Worm (Caenorhabditis elegans): ENCODE measurements around the gene zhp-4.
A peak's percentile ranks its signal among the peaks of the same experiment; 100 is the strongest.

zhp-4 gene

DNA sequence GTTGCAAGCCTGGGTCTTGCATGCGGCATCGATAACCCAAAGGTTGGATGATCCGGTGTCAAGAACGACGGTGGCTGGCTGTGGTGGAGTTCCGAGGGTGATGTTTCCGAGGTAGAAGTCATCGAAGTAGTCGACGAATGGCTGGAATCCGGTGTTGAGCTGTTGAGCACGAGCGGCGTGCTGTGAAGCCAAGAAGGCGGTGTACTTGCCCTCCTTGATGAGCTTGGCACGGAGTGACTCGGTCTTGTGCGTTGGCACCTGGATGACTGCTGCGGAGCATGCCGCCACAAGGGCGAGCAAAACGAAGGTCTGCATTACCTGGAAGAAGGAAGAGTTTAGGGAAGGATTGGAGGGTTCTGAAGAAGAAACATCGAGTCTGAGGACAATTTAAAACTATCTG lies 51.1 kb downstream of the zhp-4 start, which contains the start of gene asp-1 (continued):
- no peak for TF ChIP-seq F23B12.7 (tag; optimal IDR thresholded peaks at IDR 0.05; ENCODE audit: insufficient read depth)
- TF ChIP-seq somi-1 (GFP tag; optimal IDR thresholded peaks at IDR 0.05) = no peak
- no peak for TF ChIP-seq rcor-1 (GFP tag; IDR thresholded peaks at IDR 0.05)
- TF ChIP-seq B0035.1 (tag; optimal IDR thresholded peaks at IDR 0.05) = no peak
- no peak for TF ChIP-seq F57C9.4 (tag; optimal IDR thresholded peaks at IDR 0.05)
- no peak for TF ChIP-seq him-1 (tag; optimal IDR thresholded peaks at IDR 0.05)
- TF ChIP-seq attf-3 (GFP tag; conservative IDR thresholded peaks at IDR 0.05) = no peak
- no peak for TF ChIP-seq egl-18 (GFP tag; IDR thresholded peaks at IDR 0.05)
- TF ChIP-seq unc-62 (GFP tag; optimal IDR thresholded peaks at IDR 0.05) = no peak
- peak; percentile 35; the same call in 1 of the 2 replicates for TF ChIP-seq Y53G8AR.9 (GFP tag; conservative IDR thresholded peaks at IDR 0.05)
- TF ChIP-seq F57A8.1 (GFP tag; optimal IDR thresholded peaks at IDR 0.05) = no peak
- peak; percentile 52; the same call in 1 of the 2 replicates for TF ChIP-seq Y95B8A.8 (GFP tag; IDR thresholded peaks at IDR 0.05)
- 0 out of 2 replicates have a peak, but pooled peaks have one; percentile 8 for TF ChIP-seq cebp-2 (GFP tag; IDR thresholded peaks at IDR 0.05)
- peak in 1 of 2 experiments; percentile 32 for TF ChIP-seq let-607 (tag; optimal IDR thresholded peaks at IDR 0.05)
- TF ChIP-seq lir-1 (GFP tag; conservative IDR thresholded peaks at IDR 0.05) = no peak
- no peak for TF ChIP-seq lin-40 (tag; optimal IDR thresholded peaks at IDR 0.05)
- TF ChIP-seq nhr-90 (tag; optimal IDR thresholded peaks at IDR 0.05) = peak; percentile 24
- no peak for TF ChIP-seq ztf-18 (tag; optimal IDR thresholded peaks at IDR 0.05)
- TF ChIP-seq F55B11.4 (tag; optimal IDR thresholded peaks at IDR 0.05; ENCODE audit: borderline replicate concordance, insufficient read depth) = no peak
- TF ChIP-seq cebp-1 (GFP tag; IDR thresholded peaks at IDR 0.05) = no peak
- peak; percentile 30 for TF ChIP-seq cebp-1 (tag; optimal IDR thresholded peaks at IDR 0.05)
- no peak for TF ChIP-seq Y53F4B.3 (GFP tag; IDR thresholded peaks at IDR 0.05)
- TF ChIP-seq ceh-40 (GFP tag; IDR thresholded peaks at IDR 0.05) = no peak
- TF ChIP-seq xnd-1 (tag; optimal IDR thresholded peaks at IDR 0.05) = no peak
- TF ChIP-seq tlf-1 (GFP tag; optimal IDR thresholded peaks at IDR 0.05) = no peak
- TF ChIP-seq F22D6.2 (tag; optimal IDR thresholded peaks at IDR 0.05) = no peak
- TF ChIP-seq pbrm-1 (GFP tag; IDR thresholded peaks at IDR 0.05) = no peak
- peak; percentile 40 for TF ChIP-seq zfh-2 (GFP tag; conservative IDR thresholded peaks at IDR 0.05)
- TF ChIP-seq Y79H2A.3 (GFP tag; conservative IDR thresholded peaks at IDR 0.05) = no peak
- peak; percentile 10 for TF ChIP-seq athp-1 (tag; optimal IDR thresholded peaks at IDR 0.05)
- TF ChIP-seq gei-17 (GFP tag; optimal IDR thresholded peaks at IDR 0.05) = no peak
- no peak for TF ChIP-seq let-526 (GFP tag; IDR thresholded peaks at IDR 0.05)
- no peak for TF ChIP-seq ztf-22 (GFP tag; optimal IDR thresholded peaks at IDR 0.05)

DNA sequence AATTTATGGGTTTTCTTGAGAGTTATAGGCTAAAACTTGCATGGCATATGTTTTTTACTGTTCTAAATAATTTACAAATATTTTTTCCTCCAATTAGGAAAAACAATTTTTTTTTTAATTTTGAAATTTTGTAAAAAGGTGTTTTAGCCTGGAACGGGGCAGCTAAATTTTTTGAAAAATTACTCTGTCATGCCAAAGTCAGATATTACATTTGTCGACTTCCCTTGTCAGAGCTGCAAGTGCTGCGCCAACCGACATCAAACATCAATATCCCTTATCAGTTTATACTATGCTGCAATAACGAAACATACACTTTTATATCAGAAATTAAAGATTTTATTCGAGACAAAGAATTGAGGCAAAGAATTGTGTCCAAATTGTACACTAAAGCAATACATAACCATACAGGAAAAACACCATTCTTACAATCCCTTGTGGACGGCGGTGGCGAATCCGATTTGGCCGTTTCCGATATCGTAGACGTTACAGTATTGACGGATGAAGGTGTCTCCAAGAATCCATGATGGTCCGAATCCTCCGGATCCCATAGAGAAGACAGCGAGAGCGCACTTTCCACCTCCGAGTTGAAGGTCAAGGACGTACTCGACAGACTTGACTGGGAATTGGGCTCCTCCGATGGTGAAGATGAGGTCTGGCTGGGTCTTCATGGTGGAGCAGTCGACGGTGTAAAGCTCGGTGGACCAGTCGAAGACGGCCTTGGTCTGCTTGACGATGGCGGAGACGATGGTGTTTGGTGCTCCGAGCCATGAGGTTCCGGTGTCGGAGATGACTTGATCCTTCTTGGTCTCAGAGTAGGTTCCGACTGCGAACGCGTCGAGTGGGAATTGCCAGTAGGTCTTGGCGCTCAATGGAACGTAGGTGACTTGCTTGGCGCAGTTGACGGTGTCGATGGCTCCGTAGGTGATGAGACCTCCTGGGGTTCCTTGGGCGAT lies 52.2 kb downstream of the zhp-4 start:
- TF ChIP-seq repo-1 (tag; optimal IDR thresholded peaks at IDR 0.05) = no peak
- TF ChIP-seq zfh-2 (GFP tag; conservative IDR thresholded peaks at IDR 0.05) = peak; percentile 70; the same call in 1 of the 2 replicates
- no peak for TF ChIP-seq efl-1 (GFP tag; optimal IDR thresholded peaks at IDR 0.05)
- TF ChIP-seq madf-10 (tag; optimal IDR thresholded peaks at IDR 0.05) = peak; percentile 24
- TF ChIP-seq B0336.3 (GFP tag; IDR thresholded peaks at IDR 0.05) = peak; percentile 56; the same call in 1 of the 2 replicates
- peak; percentile 39; the same call in 1 of the 2 replicates for TF ChIP-seq pbrm-1 (GFP tag; IDR thresholded peaks at IDR 0.05)
- TF ChIP-seq cebp-1 (GFP tag; IDR thresholded peaks at IDR 0.05) = no peak
- peak; percentile 32 for TF ChIP-seq cebp-1 (tag; optimal IDR thresholded peaks at IDR 0.05)
- TF ChIP-seq aptf-3 (GFP tag; IDR thresholded peaks at IDR 0.05) = no peak
- no peak for TF ChIP-seq somi-1 (GFP tag; optimal IDR thresholded peaks at IDR 0.05)
- TF ChIP-seq Y67H2A.10 (GFP tag; conservative IDR thresholded peaks at IDR 0.05) = no peak
- no peak for TF ChIP-seq lag-1 (GFP tag; IDR thresholded peaks at IDR 0.05)
- no peak for TF ChIP-seq sdz-38 (tag; optimal IDR thresholded peaks at IDR 0.05)
- no peak for TF ChIP-seq ztf-18 (tag; optimal IDR thresholded peaks at IDR 0.05)
- TF ChIP-seq nhr-80 (tag; optimal IDR thresholded peaks at IDR 0.05) = peak; percentile 59
- TF ChIP-seq Y95B8A.8 (GFP tag; IDR thresholded peaks at IDR 0.05) = 0 out of 2 replicates have a peak, but pooled peaks have one; percentile 50
- TF ChIP-seq F23B12.7 (tag; optimal IDR thresholded peaks at IDR 0.05; ENCODE audit: insufficient read depth) = peak; percentile 27
- TF ChIP-seq ccch-3 (GFP tag; optimal IDR thresholded peaks at IDR 0.05) = no peak
- TF ChIP-seq madf-8 (GFP tag; conservative IDR thresholded peaks at IDR 0.05) = no peak
- TF ChIP-seq F49E8.2 (tag; optimal IDR thresholded peaks at IDR 0.05; ENCODE audit: insufficient read depth) = no peak

Data from whole organism, young adult.